Worm (Caenorhabditis elegans) whole organism, L3 larva: ENCODE results near the gene C39E9.7.

ENCODE experiments used
- ZK546.5 ChIP-seq: sonication (generic microtip); optimal IDR thresholded peaks from 2 replicates; lab custom pipeline; 2017; ENCODE audit warnings: missing biosample characterization, missing genetic modification characterization
- aly-2 ChIP-seq: fragments of 150-350 bp; optimal IDR thresholded peaks from 2 replicates; lab custom pipeline; 2014; ENCODE audit warnings: missing biosample characterization, missing genetic modification characterization
- ama-1 ChIP-seq: fragments of 150-350 bp; optimal IDR thresholded peaks from 2 replicates; lab custom pipeline; 2018
- egl-27 ChIP-seq: sonication (generic microtip); optimal IDR thresholded peaks from 4 replicates; lab custom pipeline; 2017; ENCODE audit warnings: missing biosample characterization, missing genetic modification reagents, missing genetic modification characterization
- egl-5 ChIP-seq: fragments of 150-350 bp; optimal IDR thresholded peaks from 2 replicates; lab custom pipeline; 2017; ENCODE audit warnings: missing biosample characterization, missing genetic modification reagents, missing genetic modification characterization, inconsistent platforms
- fkh-10 ChIP-seq: sonication (generic microtip); optimal IDR thresholded peaks from 2 replicates; lab custom pipeline; 2017; ENCODE audit warnings: missing biosample characterization, missing genetic modification reagents, missing genetic modification characterization
- hmg-11 ChIP-seq: sonication (generic microtip); optimal IDR thresholded peaks from 2 replicates; lab custom pipeline; 2016; ENCODE audit warnings: missing genetic modification characterization, missing compliant biosample characterization
- jun-1 ChIP-seq: fragments of 150-350 bp; optimal IDR thresholded peaks from 2 replicates; lab custom pipeline; 2014; ENCODE audit warnings: missing biosample characterization, missing genetic modification reagents, missing genetic modification characterization
- nfya-1 ChIP-seq: sonication (generic microtip); optimal IDR thresholded peaks from 2 replicates; lab custom pipeline; 2017; ENCODE audit warnings: missing genetic modification characterization, mild to moderate bottlenecking, missing compliant biosample characterization, antibody characterized with exemption, moderate library complexity; ENCODE audit not compliant: insufficient read depth
- nhr-12 ChIP-seq: fragments of 150-350 bp; optimal IDR thresholded peaks from 2 replicates; lab custom pipeline; 2014; ENCODE audit warnings: missing biosample characterization, missing genetic modification characterization
- nhr-25 ChIP-seq: sonication (generic microtip); optimal IDR thresholded peaks from 2 replicates; lab custom pipeline; 2017; ENCODE audit warnings: missing biosample characterization, missing genetic modification characterization
- snpc-4 ChIP-seq: fragments of 150-350 bp; optimal IDR thresholded peaks from 2 replicates; lab custom pipeline; 2014; ENCODE audit warnings: missing biosample characterization, missing genetic modification characterization
- ztf-4 ChIP-seq: fragments of 150-350 bp; optimal IDR thresholded peaks from 2 replicates; lab custom pipeline; 2014; ENCODE audit warnings: missing biosample characterization, missing genetic modification characterization

DNA sequence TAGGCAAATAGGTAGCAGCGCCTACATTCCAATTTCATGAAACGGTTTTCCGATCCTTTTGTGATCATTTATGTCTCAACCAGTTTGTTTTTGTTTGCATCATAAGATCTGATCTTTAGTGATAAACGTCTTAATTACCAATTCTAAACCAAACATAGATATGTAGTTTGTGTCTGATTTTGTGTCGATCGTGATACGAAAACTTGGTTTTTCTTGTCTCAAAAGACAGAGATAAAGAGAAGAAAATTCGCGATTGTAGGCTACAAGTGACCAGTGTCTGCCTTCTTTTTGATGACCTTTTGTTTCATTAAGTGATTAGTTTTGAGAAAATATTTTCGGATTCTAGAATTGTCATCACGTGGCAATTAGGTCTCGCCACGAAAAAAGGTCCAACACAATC lies 3.7 kb upstream of the C39E9.7 start:
- TF ChIP-seq egl-5 (tag; lab: Kevin White, UChicago): no peak
- TF ChIP-seq nfya-1: peak; percentile 18
- no peak for TF ChIP-seq snpc-4 (tag; lab: Kevin White, UChicago)
- TF ChIP-seq hmg-11 (tag; lab: Kevin White, UChicago): no peak
- TF ChIP-seq egl-27 (tag; lab: Kevin White, UChicago): no peak
- peak; percentile 24 for TF ChIP-seq ama-1 (lab: Kevin White, UChicago)
- TF ChIP-seq nhr-12 (tag; lab: Kevin White, UChicago): no peak
- TF ChIP-seq fkh-10: no peak
- TF ChIP-seq aly-2 (tag; lab: Kevin White, UChicago): no peak
- TF ChIP-seq jun-1 (tag; lab: Kevin White, UChicago): no peak
- no peak for TF ChIP-seq ztf-4 (tag; lab: Kevin White, UChicago)
- TF ChIP-seq ZK546.5: no peak
- peak; percentile 30 for TF ChIP-seq nhr-25
